Worm (Caenorhabditis elegans): Measurements from ENCODE around the gene ZK105.1.

ZK105.1 gene

DNA sequence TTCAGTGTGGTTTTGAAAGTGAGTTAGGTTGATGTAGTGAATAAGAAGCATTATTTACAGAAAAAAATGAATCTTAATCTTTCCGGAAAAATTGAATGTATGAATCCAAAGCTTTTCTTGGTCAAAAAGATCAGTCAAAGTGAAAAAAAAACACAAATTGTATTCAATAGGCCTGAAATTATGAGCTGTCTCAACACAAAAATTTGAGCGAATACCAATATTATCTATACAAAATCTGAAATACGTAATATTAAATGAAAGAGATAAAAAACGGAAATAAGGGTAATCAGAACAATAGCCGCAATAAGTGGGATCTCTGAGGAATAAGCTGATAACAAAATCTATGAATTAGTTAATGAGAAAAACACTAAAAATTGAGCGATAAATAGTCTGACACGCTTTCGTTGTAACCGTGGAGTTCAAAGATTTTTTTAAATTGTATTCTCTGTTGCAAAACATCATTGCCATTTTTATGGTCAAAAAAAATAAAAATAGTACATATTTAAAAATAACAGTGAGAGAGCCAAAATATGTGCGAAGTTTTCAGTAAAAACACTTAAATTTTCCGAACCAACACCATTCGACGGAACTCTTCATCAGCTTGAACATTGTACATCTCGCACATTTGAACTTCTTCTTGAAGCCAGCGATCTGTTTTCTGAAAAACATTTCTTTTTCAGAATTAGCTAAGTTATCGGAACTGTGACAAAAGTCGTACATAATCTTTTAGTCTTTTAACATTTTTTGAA lies 29.7 kb upstream of the ZK105.1 start, which contains the start of gene sre-11:
Gene sre-11, minus strand, starts transcription at position 51 of the 749 bp plus-strand sequence.
- no peak for TF ChIP-seq hmg-20 (GFP tag; IDR thresholded peaks at IDR 0.05)
- no peak for TF ChIP-seq him-1 (tag; optimal IDR thresholded peaks at IDR 0.05)
- TF ChIP-seq hrde-1 (tag; optimal IDR thresholded peaks at IDR 0.05; ENCODE audit: borderline replicate concordance): no peak
- no peak for TF ChIP-seq rec-8 (tag; optimal IDR thresholded peaks at IDR 0.05)
- TF ChIP-seq Y67H2A.10 (GFP tag; conservative IDR thresholded peaks at IDR 0.05): no peak
- TF ChIP-seq F52B5.7 (tag; optimal IDR thresholded peaks at IDR 0.05): no peak
- no peak for TF ChIP-seq B0019.2 (GFP tag; conservative IDR thresholded peaks at IDR 0.05)
- TF ChIP-seq ccch-3 (GFP tag; optimal IDR thresholded peaks at IDR 0.05): no peak
- TF ChIP-seq hlh-26 (GFP tag; conservative IDR thresholded peaks at IDR 0.05): no peak
- no peak for TF ChIP-seq B0261.1 (tag; optimal IDR thresholded peaks at IDR 0.05)
- no peak for TF ChIP-seq sdz-38 (tag; optimal IDR thresholded peaks at IDR 0.05)
- no peak for TF ChIP-seq ceh-27 (GFP tag; optimal IDR thresholded peaks at IDR 0.05)
- TF ChIP-seq cebp-1 (GFP tag; IDR thresholded peaks at IDR 0.05): no peak
- TF ChIP-seq cebp-1 (tag; optimal IDR thresholded peaks at IDR 0.05): no peak
- no peak for TF ChIP-seq ztf-22 (GFP tag; optimal IDR thresholded peaks at IDR 0.05)
- no peak for TF ChIP-seq dpff-1 (tag; optimal IDR thresholded peaks at IDR 0.05)
- no peak for TF ChIP-seq nfya-2 (GFP tag; IDR thresholded peaks at IDR 0.05)
- no peak for TF ChIP-seq pha-4 (tag; optimal IDR thresholded peaks at IDR 0.05)
- no peak for TF ChIP-seq hsf-1 (GFP tag; IDR thresholded peaks at IDR 0.05)
- no peak for TF ChIP-seq pbrm-1 (GFP tag; IDR thresholded peaks at IDR 0.05)
- no peak for TF ChIP-seq snpc-1.1 (tag; optimal IDR thresholded peaks at IDR 0.05; ENCODE audit: insufficient read depth)

DNA sequence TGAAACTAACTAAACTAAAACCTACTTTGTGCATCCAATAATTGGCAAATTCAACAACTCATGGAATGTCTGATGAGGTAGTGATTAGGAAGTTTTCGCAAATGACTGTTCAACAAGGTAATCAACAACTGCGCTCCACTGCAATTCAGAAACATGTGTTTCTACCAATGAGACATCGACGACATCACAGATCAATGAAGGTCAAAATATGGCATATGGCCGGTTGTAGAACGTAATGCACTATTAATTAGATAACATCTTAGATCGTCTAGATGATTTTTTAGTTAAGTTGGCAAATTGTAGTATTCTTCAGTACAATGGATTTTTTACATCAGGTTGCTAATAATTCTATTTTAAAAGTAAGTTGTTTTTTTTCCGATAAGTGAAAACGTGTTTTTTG lies 27.6 kb upstream of the ZK105.1 start, which contains the start of the genes nhr-94 and nhr-152:
Gene nhr-94, minus strand, starts transcription at position 147 of the 400 bp plus-strand sequence.
Gene nhr-152, plus strand, starts transcription at position 162 of the 400 bp plus-strand sequence.
- TF ChIP-seq nhr-179 (tag; optimal IDR thresholded peaks at IDR 0.05): no peak
- TF ChIP-seq hlh-26 (GFP tag; conservative IDR thresholded peaks at IDR 0.05): no peak
- no peak for TF ChIP-seq D2030.7 (GFP tag; IDR thresholded peaks at IDR 0.05)
- TF ChIP-seq nhr-27 (tag; optimal IDR thresholded peaks at IDR 0.05): no peak
- no peak for TF ChIP-seq F22D6.2 (tag; optimal IDR thresholded peaks at IDR 0.05)
- TF ChIP-seq ceh-91 (GFP tag; IDR thresholded peaks at IDR 0.05): no peak
- no peak for TF ChIP-seq akir-1 (GFP tag; optimal IDR thresholded peaks at IDR 0.05)
- TF ChIP-seq lin-35 (GFP tag; optimal IDR thresholded peaks at IDR 0.05): no peak
- no peak for TF ChIP-seq hsf-1 (GFP tag; IDR thresholded peaks at IDR 0.05)

DNA sequence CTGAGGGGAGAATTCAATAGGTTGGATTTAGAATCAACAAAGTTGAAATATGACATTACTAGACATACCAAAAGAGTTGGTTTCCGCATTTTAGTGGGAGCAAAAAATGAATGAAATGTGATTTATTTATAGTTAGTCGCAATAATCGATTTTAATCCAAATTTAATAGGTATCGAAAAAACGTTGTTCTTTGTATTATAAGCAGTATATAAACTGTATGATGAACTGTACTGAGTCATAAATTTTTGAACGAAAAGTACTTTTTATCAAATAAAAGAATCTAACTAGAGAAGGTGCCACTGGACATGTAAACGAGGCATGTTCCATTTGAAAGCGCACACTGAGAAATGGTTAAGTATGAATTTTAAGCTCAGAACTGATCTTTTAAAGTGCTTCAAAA lies 23.9 kb upstream of the ZK105.1 start, which contains the start of gene C12D5.9:
Gene C12D5.9, minus strand, starts transcription at position 101 of the 400 bp plus-strand sequence.
- TF ChIP-seq nfyb-1 (GFP tag; IDR thresholded peaks at IDR 0.05) (no peak), F55B11.4 (tag; optimal IDR thresholded peaks at IDR 0.05; ENCODE audit: borderline replicate concordance, insufficient read depth) (no peak), sea-2 (GFP tag; IDR thresholded peaks at IDR 0.05) (no peak), D2030.7 (GFP tag; IDR thresholded peaks at IDR 0.05) (no peak), ceh-40 (GFP tag; IDR thresholded peaks at IDR 0.05) (no peak), Y67H2A.10 (GFP tag; conservative IDR thresholded peaks at IDR 0.05) (no peak)

DNA sequence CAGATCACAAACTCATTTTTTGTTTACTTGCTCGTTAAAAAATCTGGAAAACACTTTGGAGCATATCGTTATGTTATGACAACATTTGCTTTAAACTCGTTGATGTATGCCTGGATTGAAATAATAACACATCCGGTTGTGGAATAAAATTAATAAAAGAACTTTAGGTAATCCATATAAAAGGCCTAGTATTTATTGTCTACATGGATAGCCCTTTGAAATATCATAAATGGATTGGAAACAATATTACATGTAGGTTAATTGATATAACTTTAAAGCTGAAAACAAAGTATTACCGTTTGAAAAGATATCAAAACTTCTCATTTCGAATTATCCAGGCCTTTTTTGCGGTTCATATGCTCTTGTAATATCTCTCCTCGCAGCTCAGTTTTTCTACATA lies 23.2 kb upstream of the ZK105.1 start:
- no peak for TF ChIP-seq chd-7 (tag; optimal IDR thresholded peaks at IDR 0.05)
- TF ChIP-seq lin-54 (GFP tag; optimal IDR thresholded peaks at IDR 0.05): no peak
- TF ChIP-seq F10E7.11 (tag; optimal IDR thresholded peaks at IDR 0.05): no peak
- TF ChIP-seq attf-3 (GFP tag; conservative IDR thresholded peaks at IDR 0.05): no peak
- TF ChIP-seq gei-17 (GFP tag; optimal IDR thresholded peaks at IDR 0.05): no peak
- TF ChIP-seq ZK185.1 (tag; optimal IDR thresholded peaks at IDR 0.05; ENCODE audit: poor library complexity, severe bottlenecking): no peak
- TF ChIP-seq madf-10 (tag; optimal IDR thresholded peaks at IDR 0.05): no peak

Measured in whole organism, young adult.